Worm (Caenorhabditis elegans): Measurements from ENCODE around the gene nas-16.

ce11 chrV:11407251-11407650 is 15.1 kb downstream of the nas-16 start, which contains the start of gene K03B8.6:
- TF ChIP-seq unc-39 (tag; optimal IDR thresholded peaks at IDR 0.05), result no peak
- TF ChIP-seq pha-4 (tag; optimal IDR thresholded peaks at IDR 0.05), result no peak
- no peak for TF ChIP-seq drap-1 (GFP tag; optimal IDR thresholded peaks at IDR 0.05)
- no peak for TF ChIP-seq nhr-28 (tag; optimal IDR thresholded peaks at IDR 0.05)
- no peak for TF ChIP-seq mab-5 (tag; optimal IDR thresholded peaks at IDR 0.05)
- no peak for TF ChIP-seq ceh-39 (tag; optimal IDR thresholded peaks at IDR 0.05)
